Fruit fly (Drosophila melanogaster) whole organism, embryonic: ENCODE results near the gene CG42811.

Experiments used
- CG12155 ChIP-seq: fragments of 200-800 bp; sonication (Bioruptor generic); optimal IDR thresholded peaks from 3 replicates; lab custom pipeline; 2016; ENCODE audit warnings: missing biosample characterization, missing genetic modification characterization
- CG17328 ChIP-seq: fragments of 200-800 bp; sonication (Bioruptor generic); IDR thresholded peaks from 2 replicates; pipeline ENCODE4 v1.3.6; 2022; ENCODE audit warnings: missing biosample characterization, missing genetic modification characterization
- CG6254 ChIP-seq: fragments of 200-800 bp; sonication (Bioruptor generic); optimal IDR thresholded peaks from 3 replicates; lab custom pipeline; 2017; ENCODE audit warnings: mild to moderate bottlenecking, missing biosample characterization, missing genetic modification reagents, missing genetic modification characterization
- CG6765 ChIP-seq: fragments of 200-800 bp; sonication (Bioruptor generic); optimal IDR thresholded peaks from 3 replicates; lab custom pipeline; 2017; ENCODE audit warnings: missing biosample characterization, mild to moderate bottlenecking, missing genetic modification characterization
- Lpt ChIP-seq: fragments of >200 bp; optimal IDR thresholded peaks from 2 replicates; lab custom pipeline; 2018; ENCODE audit warnings: missing biosample characterization, missing genetic modification characterization
- Vsx1 ChIP-seq: fragments of 200-800 bp; sonication (Bioruptor generic); optimal IDR thresholded peaks from 2 replicates; lab custom pipeline; 2017; ENCODE audit warnings: missing biosample characterization, mild to moderate bottlenecking, missing genetic modification characterization, missing genetic modification reagents
- Xrp1 ChIP-seq: fragments of 200-800 bp; sonication (Bioruptor generic); IDR thresholded peaks from 2 replicates; pipeline ENCODE4 v1.3.6; 2022; ENCODE audit warnings: missing biosample characterization, missing genetic modification characterization
- danr ChIP-seq: fragments of 200-800 bp; sonication (Bioruptor generic); IDR thresholded peaks from 2 replicates; pipeline ENCODE4 v1.3.6; 2022; ENCODE audit warnings: missing biosample characterization, missing genetic modification characterization
- emc ChIP-seq: fragments of 200-800 bp; sonication (Bioruptor generic); optimal IDR thresholded peaks from 2 replicates; lab custom pipeline; 2016; ENCODE audit warnings: missing biosample characterization, missing genetic modification characterization
- esg ChIP-seq: fragments of 200-800 bp; sonication (Bioruptor generic); conservative IDR thresholded peaks from 2 replicates; pipeline ENCODE4 v1.3.6; 2022; ENCODE audit warnings: missing biosample characterization, missing genetic modification characterization
- nerfin-1 ChIP-seq: fragments of 200-800 bp; sonication (Bioruptor generic); optimal IDR thresholded peaks from 3 replicates; lab custom pipeline; 2019; ENCODE audit warnings: missing biosample characterization, mild to moderate bottlenecking, missing genetic modification characterization, moderate library complexity
- salm ChIP-seq: fragments of 200-800 bp; sonication (Bioruptor generic); optimal IDR thresholded peaks from 2 replicates; lab custom pipeline; 2018; ENCODE audit warnings: missing biosample characterization, mild to moderate bottlenecking, missing genetic modification characterization

dm6 chr3R:24357698-24358097, 9.3 kb downstream of the CG42811 start, which contains the start of gene Golgin84:
- no peak for TF ChIP-seq Vsx1 (GFP tag; lab: Kevin White, UChicago)
- TF ChIP-seq Xrp1 (GFP tag; lab: Robert Waterston, UW), result no peak
- no peak for TF ChIP-seq esg (GFP tag; lab: Robert Waterston, UW)
- no peak for TF ChIP-seq danr (GFP tag; lab: Robert Waterston, UW)
- TF ChIP-seq salm (tag; lab: Kevin White, UChicago), result no peak
- TF ChIP-seq CG17328 (GFP tag; lab: Robert Waterston, UW), result no peak
- no peak for TF ChIP-seq CG6765 (GFP tag; lab: Kevin White, UChicago)
- TF ChIP-seq CG6254 (GFP tag; lab: Kevin White, UChicago), result no peak
- no peak for TF ChIP-seq Lpt (GFP tag; lab: Kevin White, UChicago)
- TF ChIP-seq emc (GFP tag; lab: Kevin White, UChicago), result no peak
- no peak for TF ChIP-seq CG12155 (GFP tag; lab: Kevin White, UChicago)
- TF ChIP-seq nerfin-1 (tag; lab: Kevin White, UChicago), result no peak
